Worm (Caenorhabditis elegans): ENCODE data around the gene flor-1.

flor-1 gene

DNA sequence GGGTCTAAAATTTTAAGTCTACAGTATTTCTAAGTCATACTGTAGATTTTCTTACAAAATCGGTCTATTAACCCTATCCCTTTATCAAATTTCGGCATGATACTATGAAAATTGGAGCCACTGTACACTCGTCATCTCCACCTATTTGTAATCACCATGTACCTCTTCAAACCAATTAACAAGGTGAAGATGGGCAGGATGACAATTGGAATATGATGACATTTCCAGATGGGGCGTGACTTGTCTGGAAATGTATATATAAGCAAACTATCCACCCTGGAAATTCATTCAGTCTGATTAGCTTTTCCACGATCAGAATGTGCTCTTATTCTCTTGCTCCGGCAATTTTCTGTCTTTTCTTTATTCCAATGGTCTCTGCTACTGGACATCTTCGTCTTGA is 10.2 kb downstream of the flor-1 start, which contains the start of gene Y75B12A.2:
Gene Y75B12A.2 (plus strand): TSS at position 301 of the 400 bp plus-strand sequence.
- TF ChIP-seq C06A6.2 (GFP tag; conservative IDR thresholded peaks at IDR 0.05) = no peak
- TF ChIP-seq lag-1 (GFP tag; IDR thresholded peaks at IDR 0.05) = no peak
- no peak for TF ChIP-seq F33H1.4 (GFP tag; IDR thresholded peaks at IDR 0.05)
- TF ChIP-seq nfya-2 (GFP tag; IDR thresholded peaks at IDR 0.05) = no peak
- no peak for TF ChIP-seq nhr-27 (tag; optimal IDR thresholded peaks at IDR 0.05)
- TF ChIP-seq lir-1 (GFP tag; conservative IDR thresholded peaks at IDR 0.05) = no peak

DNA sequence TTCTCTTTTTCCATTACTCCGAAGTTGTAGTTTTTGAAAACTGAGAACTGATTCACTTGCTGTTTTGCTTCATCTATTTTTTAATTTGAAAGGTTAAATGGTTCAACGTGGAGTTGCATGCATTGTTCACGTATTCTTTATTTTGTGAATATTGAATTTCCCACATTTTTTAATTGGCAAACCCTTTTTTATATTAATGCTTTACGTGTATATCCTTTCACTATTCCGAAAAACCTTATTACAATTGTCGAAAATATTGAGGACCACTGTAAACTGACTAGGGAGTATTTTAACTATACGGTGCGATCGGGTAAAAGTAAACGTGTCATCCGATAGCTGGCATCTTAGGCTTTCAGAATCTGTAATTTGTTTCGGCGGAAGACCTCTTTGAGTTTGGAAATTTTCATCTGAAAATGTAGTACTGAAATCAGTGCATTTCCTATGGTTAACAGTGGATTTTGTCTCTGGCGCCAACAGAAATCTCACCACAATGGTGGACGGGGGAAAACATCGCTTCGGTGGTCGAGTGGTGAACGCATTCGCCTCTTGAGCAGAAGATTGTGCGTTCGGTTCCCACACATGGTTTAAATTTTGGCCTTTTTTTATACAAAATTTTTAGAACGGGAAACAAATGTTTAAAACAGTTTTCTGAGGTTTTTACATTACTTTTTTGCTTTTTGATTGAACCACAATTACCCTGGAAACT is 13.4 kb downstream of the flor-1 start, which contains the start of gene C01G10.14:
Gene C01G10.14 (minus strand): TSS at position 51 of the 706 bp plus-strand sequence.
- TF ChIP-seq hmg-1.2 (GFP tag; IDR thresholded peaks at IDR 0.05) (peak; percentile 73; the same call in 1 of the 2 replicates), ztf-25 (GFP tag; IDR thresholded peaks at IDR 0.05) (peak; percentile 50; the same call in 1 of the 2 replicates), lin-26 (GFP tag; IDR thresholded peaks at IDR 0.05) (peak; percentile 55; the same call in 1 of the 2 replicates), nfyb-1 (GFP tag; IDR thresholded peaks at IDR 0.05) (peak; percentile 36; the same call in 1 of the 2 replicates), tbp1 (GFP tag; optimal IDR thresholded peaks at IDR 0.05) (peak; percentile 82), B0261.1 (tag; optimal IDR thresholded peaks at IDR 0.05) (peak; percentile 58)

DNA sequence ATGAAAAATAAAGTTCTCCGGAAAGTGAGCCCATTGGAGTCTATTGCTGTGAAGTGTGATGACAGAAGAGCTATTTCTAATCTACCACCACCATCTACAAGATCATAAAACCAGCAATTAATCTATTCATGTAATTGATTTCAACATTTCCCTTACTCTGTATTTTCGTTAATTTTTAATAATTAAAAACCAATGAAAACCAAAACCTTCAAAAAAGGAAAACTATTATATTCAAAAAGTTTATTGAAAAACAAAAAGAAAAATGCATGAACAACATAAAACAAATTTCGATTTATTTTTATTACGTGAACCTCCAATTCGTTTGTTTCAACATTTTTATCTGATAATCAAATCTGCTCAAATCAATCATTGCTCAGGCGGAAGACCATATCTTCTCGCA is 20.0 kb downstream of the flor-1 start, which contains the start of gene C01G10.1:
Gene C01G10.1 (plus strand): TSS at position 301 of the 400 bp plus-strand sequence.
- TF ChIP-seq ZK185.1 (tag; optimal IDR thresholded peaks at IDR 0.05; ENCODE audit: poor library complexity, severe bottlenecking) (no peak), chd-7 (tag; optimal IDR thresholded peaks at IDR 0.05) (no peak), F37B4.10 (GFP tag; IDR thresholded peaks at IDR 0.05) (no peak), egl-18 (GFP tag; IDR thresholded peaks at IDR 0.05) (no peak), sdz-38 (tag; optimal IDR thresholded peaks at IDR 0.05) (no peak), madf-6 (GFP tag; IDR thresholded peaks at IDR 0.05) (no peak), lin-26 (GFP tag; IDR thresholded peaks at IDR 0.05) (no peak), somi-1 (GFP tag; optimal IDR thresholded peaks at IDR 0.05) (no peak), F57A8.1 (GFP tag; optimal IDR thresholded peaks at IDR 0.05) (no peak), die-1 (tag; optimal IDR thresholded peaks at IDR 0.05) (no peak), D2030.7 (GFP tag; IDR thresholded peaks at IDR 0.05) (no peak), let-526 (GFP tag; IDR thresholded peaks at IDR 0.05) (no peak), rec-8 (tag; optimal IDR thresholded peaks at IDR 0.05) (no peak), repo-1 (tag; optimal IDR thresholded peaks at IDR 0.05) (no peak), ceh-91 (GFP tag; IDR thresholded peaks at IDR 0.05) (no peak), Y67H2A.10 (GFP tag; conservative IDR thresholded peaks at IDR 0.05) (no peak), unc-62 (GFP tag; optimal IDR thresholded peaks at IDR 0.05) (no peak), F49E8.2 (tag; optimal IDR thresholded peaks at IDR 0.05; ENCODE audit: insufficient read depth) (no peak), T07F8.4 (tag; optimal IDR thresholded peaks at IDR 0.05) (no peak)

DNA sequence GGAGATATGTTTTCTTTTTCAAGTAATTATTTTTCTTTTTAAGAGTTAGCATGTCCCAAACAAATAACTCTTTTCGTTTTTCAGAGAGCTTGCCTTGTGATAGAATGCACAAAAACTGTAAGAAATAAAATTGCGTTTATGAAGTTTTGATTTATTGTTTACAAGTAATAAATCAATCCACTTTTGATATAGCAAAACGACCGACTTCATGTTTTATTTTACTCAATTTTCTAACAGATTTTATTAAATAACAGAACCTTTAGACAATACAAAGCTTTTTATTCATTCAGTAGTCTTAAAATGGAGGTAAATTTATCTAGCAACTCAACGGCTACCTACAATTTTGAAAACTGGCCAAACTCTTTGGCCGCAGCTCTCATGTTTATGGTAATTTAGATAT is 24.7 kb downstream of the flor-1 start, which contains the start of gene srx-78:
Gene srx-78 (plus strand): TSS at position 301 of the 400 bp plus-strand sequence.
- TF ChIP-seq bed-2 (GFP tag; IDR thresholded peaks at IDR 0.05) (no peak), dpl-1 (GFP tag; optimal IDR thresholded peaks at IDR 0.05) (no peak), Y95B8A.8 (GFP tag; IDR thresholded peaks at IDR 0.05) (no peak), snpc-1.1 (tag; optimal IDR thresholded peaks at IDR 0.05; ENCODE audit: insufficient read depth) (no peak), fkh-3 (tag; optimal IDR thresholded peaks at IDR 0.05) (no peak), tlf-1 (GFP tag; optimal IDR thresholded peaks at IDR 0.05) (no peak), rpc-1 (optimal IDR thresholded peaks at IDR 0.05) (no peak), rpc-1 (tag; optimal IDR thresholded peaks at IDR 0.05) (no peak)
